Worm (Caenorhabditis elegans): ENCODE data around the gene srb-13.
"Not testable (repeated sequence)": the region's sequence is repeated elsewhere in the genome, so short reads cannot be mapped to it uniquely, and the experiment has no call there.

- TF ChIP-seq ztf-16, pqm-1, elt-2, lin-11, sdc-2, dve-1, gmeb-2 (tag; optimal IDR thresholded peaks at IDR 0.05): not testable (repeated sequence)
Observed at ce11 chrII:5158774-5159173, 1.3 kb upstream of the srb-13 start, which contains the start of gene F58A6.9.
